Worm (Caenorhabditis elegans): Measurements from ENCODE around the gene T20D3.5.

T20D3.5 gene

DNA sequence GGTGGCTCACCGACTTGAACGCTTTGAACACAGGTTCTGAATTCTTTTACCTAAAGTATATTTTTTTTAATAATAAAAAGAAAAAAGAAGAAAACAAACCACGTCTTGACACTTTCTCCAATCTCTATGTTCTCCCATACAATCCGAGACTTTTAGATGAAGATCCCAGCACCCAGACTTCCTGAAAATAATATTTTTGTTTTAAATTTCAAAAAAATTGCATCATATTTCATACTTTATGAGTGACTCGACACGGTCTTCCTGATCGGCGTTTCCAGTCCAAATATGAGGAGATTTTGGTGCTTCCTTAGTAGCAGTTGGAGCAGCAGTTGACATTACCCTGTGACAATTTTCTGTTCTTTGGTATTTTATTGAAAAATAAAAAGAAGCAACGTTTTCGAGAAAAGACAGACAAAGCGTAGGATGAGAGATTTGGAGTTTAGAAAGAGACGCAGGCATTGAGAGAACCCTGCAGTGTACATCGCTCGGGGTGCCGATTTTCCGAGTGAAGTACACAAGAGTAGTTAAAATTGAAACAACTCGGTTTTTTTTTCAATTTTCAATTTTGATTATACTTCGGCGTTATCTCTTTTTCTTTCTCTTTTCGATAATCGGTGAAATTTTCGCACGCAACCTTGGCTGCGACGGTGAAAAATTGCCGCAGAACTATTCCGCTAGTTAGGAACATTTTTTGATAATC lies 1.1 kb upstream of the T20D3.5 start, which contains the start of the genes coa-4 and T20D3.14 (continued):
- TF ChIP-seq duxl-1 (tag; optimal IDR thresholded peaks at IDR 0.05; ENCODE audit: poor library complexity) (no peak), zfp-3 (GFP tag; conservative IDR thresholded peaks at IDR 0.05) (no peak), ceh-82 (tag; optimal IDR thresholded peaks at IDR 0.05) (no peak), nhr-76 (tag; optimal IDR thresholded peaks at IDR 0.05) (no peak)

DNA sequence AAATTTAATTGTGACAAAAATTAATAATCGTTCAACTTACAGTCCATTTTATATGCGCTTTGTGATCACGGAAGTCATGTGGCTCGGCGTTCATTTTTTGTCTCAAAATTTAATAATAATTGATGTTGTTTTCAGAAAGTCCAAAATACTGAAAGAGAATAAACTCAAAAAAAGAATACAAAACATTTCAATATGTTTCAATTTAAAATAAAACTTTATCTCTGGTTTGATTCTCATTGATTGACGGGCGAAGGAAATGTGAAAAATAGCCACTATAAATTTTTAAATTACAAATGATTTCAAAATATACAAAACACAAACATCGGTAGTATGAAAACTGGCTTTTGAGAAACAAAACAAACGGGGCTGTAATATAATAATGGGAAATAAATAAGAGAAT lies 2.4 kb downstream of the T20D3.5 start, which contains the start of gene T20D3.6:
Gene T20D3.6, minus strand, starts transcription at position 101 of the 400 bp plus-strand sequence.
- TF ChIP-seq tra-1 (GFP tag; IDR thresholded peaks at IDR 0.05) = no peak
- TF ChIP-seq T20F7.1 (GFP tag; optimal IDR thresholded peaks at IDR 0.05) = peak; percentile 28
- no peak for TF ChIP-seq ces-1 (GFP tag; optimal IDR thresholded peaks at IDR 0.05)
- TF ChIP-seq php-3 (GFP tag; IDR thresholded peaks at IDR 0.05) = no peak
- no peak for TF ChIP-seq gei-8 (GFP tag; optimal IDR thresholded peaks at IDR 0.05)
- no peak for TF ChIP-seq nhr-25 (tag; optimal IDR thresholded peaks at IDR 0.05; ENCODE audit: borderline replicate concordance, insufficient read depth)
- TF ChIP-seq daf-16 (GFP tag; optimal IDR thresholded peaks at IDR 0.05) = no peak
- peak; percentile 17 for TF ChIP-seq daf-16 (tag; optimal IDR thresholded peaks at IDR 0.05)
- no peak for TF ChIP-seq madf-9 (GFP tag; conservative IDR thresholded peaks at IDR 0.05)

DNA sequence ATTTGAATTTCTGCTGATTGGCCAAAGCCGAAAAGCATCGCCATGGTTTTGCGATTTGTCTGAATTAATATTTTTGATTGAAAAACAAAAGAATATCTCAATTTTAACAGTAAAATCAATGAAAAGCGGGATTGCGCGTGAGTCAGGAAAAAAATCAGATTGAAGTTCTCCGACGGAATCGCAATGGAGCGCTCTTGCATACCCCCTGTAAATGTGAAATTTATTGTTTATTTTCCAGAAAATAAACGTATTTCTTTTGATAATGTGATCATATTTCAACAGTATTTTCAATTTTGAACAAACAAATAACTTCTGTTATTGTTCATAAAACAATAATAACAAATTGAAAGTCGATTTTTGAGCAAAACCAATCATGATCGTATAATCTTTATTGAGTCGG lies 4.8 kb downstream of the T20D3.5 start, which contains the start of gene vps-26:
Gene vps-26, minus strand, starts transcription at position 200 of the 400 bp plus-strand sequence.
- TF ChIP-seq nhr-10 (tag; optimal IDR thresholded peaks at IDR 0.05) (no peak), ceh-32 (tag; optimal IDR thresholded peaks at IDR 0.05; ENCODE audit: poor library complexity) (no peak), hlh-30 (tag; optimal IDR thresholded peaks at IDR 0.05; ENCODE audit: insufficient read depth) (peak; percentile 22), attf-4 (tag; optimal IDR thresholded peaks at IDR 0.05) (no peak), lsy-2 (tag; optimal IDR thresholded peaks at IDR 0.05) (peak in 1 of 2 experiments; percentile 54), lin-38 (GFP tag; IDR thresholded peaks at IDR 0.05) (peak; percentile 92), dmd-6 (GFP tag; IDR thresholded peaks at IDR 0.05) (no peak), ama-1 (optimal IDR thresholded peaks at IDR 0.05) (peak; percentile 26), unc-130 (GFP tag; optimal IDR thresholded peaks at IDR 0.05) (no peak), nhr-11 (tag; optimal IDR thresholded peaks at IDR 0.05) (no peak), rbr-2 (tag; optimal IDR thresholded peaks at IDR 0.05) (no peak), nhr-77 (tag; optimal IDR thresholded peaks at IDR 0.05) (no peak), dpl-1 (GFP tag; optimal IDR thresholded peaks at IDR 0.05) (no peak), zag-1 (tag; optimal IDR thresholded peaks at IDR 0.05) (no peak), set-16 (GFP tag; IDR thresholded peaks at IDR 0.05) (no peak), mep-1 (tag; optimal IDR thresholded peaks at IDR 0.05) (peak; percentile 14), dmd-9 (GFP tag; IDR thresholded peaks at IDR 0.05) (no peak), daf-16 (GFP tag; optimal IDR thresholded peaks at IDR 0.05) (no peak), daf-16 (tag; optimal IDR thresholded peaks at IDR 0.05) (peak; percentile 81), F44E2.7 (GFP tag; IDR thresholded peaks at IDR 0.05) (no peak), dve-1 (tag; optimal IDR thresholded peaks at IDR 0.05; ENCODE audit: insufficient read depth) (peak; percentile 52), ZK337.2 (GFP tag; IDR thresholded peaks at IDR 0.05) (no peak), nhr-28 (tag; optimal IDR thresholded peaks at IDR 0.05) (peak; percentile 15), nhr-237 (tag; optimal IDR thresholded peaks at IDR 0.05) (no peak), aha-1 (tag) (no peak), lir-3 (tag; optimal IDR thresholded peaks at IDR 0.05) (no peak), lim-7 (GFP tag; IDR thresholded peaks at IDR 0.05) (no peak), mes-2 (tag; optimal IDR thresholded peaks at IDR 0.05; ENCODE audit: poor library complexity, severe bottlenecking) (peak; percentile 26), tag-97 (GFP tag; IDR thresholded peaks at IDR 0.05) (no peak), F10B5.3 (tag; optimal IDR thresholded peaks at IDR 0.05) (no peak), nhr-6 (tag; optimal IDR thresholded peaks at IDR 0.05) (no peak), unc-62 (GFP tag; optimal IDR thresholded peaks at IDR 0.05 in 1 of 2) (peak in 1 of 2 experiments; percentile 23), unc-62 (tag; optimal IDR thresholded peaks at IDR 0.05) (no peak), skn-1 (tag; optimal IDR thresholded peaks at IDR 0.05) (no peak), snpc-4 (tag; optimal IDR thresholded peaks at IDR 0.05) (no peak), daf-8 (GFP tag; IDR thresholded peaks at IDR 0.05) (no peak), zfp-2 (tag; optimal IDR thresholded peaks at IDR 0.05) (no peak), pqm-1 (tag; optimal IDR thresholded peaks at IDR 0.05) (peak; percentile 13)

All from whole organism, L4 larva.